Fruit fly (Drosophila melanogaster) whole organism, adult: ENCODE data around the gene GstD4.
A peak's percentile ranks its signal among the peaks of the same experiment; 100 is the strongest.

Experiments
- CG11617 ChIP-seq: fragments of 200-800 bp; sonication (Bioruptor generic); optimal IDR thresholded peaks from 2 replicates; lab custom pipeline; 2017; ENCODE audit warnings: mild to moderate bottlenecking, missing biosample characterization, missing genetic modification reagents, missing genetic modification characterization
- CG12768 ChIP-seq: fragments of 200-800 bp; sonication (Bioruptor generic); optimal IDR thresholded peaks from 2 replicates; lab custom pipeline; 2017; ENCODE audit warnings: missing biosample characterization, missing genetic modification characterization, mild to moderate bottlenecking, moderate library complexity, missing genetic modification reagents
- CG14711 ChIP-seq: fragments of 200-800 bp; sonication (Bioruptor generic); optimal IDR thresholded peaks from 2 replicates; lab custom pipeline; 2018; ENCODE audit warnings: missing biosample characterization, mild to moderate bottlenecking, missing genetic modification characterization, moderate library complexity
- CG1620 ChIP-seq: fragments of 200-800 bp; sonication (Bioruptor generic); optimal IDR thresholded peaks from 2 replicates; lab custom pipeline; 2016; ENCODE audit warnings: missing biosample characterization, missing genetic modification characterization
- CG33017 ChIP-seq: fragments of 200-800 bp; sonication (Bioruptor generic); optimal IDR thresholded peaks from 2 replicates; lab custom pipeline; 2018; ENCODE audit warnings: missing biosample characterization, mild to moderate bottlenecking, missing genetic modification characterization, moderate library complexity
- CG5204 ChIP-seq: fragments of 200-800 bp; sonication (Bioruptor generic); optimal IDR thresholded peaks from 2 replicates; lab custom pipeline; 2016; ENCODE audit warnings: missing biosample characterization, missing genetic modification characterization
- CG7045 ChIP-seq: fragments of 200-800 bp; sonication (Bioruptor generic); optimal IDR thresholded peaks from 2 replicates; lab custom pipeline; 2017; ENCODE audit warnings: missing biosample characterization, mild to moderate bottlenecking, missing genetic modification characterization
- CG7101 ChIP-seq: fragments of 200-800 bp; sonication (Bioruptor generic); optimal IDR thresholded peaks from 2 replicates; lab custom pipeline; 2018; ENCODE audit warnings: missing biosample characterization, mild to moderate bottlenecking, missing genetic modification characterization, moderate library complexity
- Clk ChIP-seq: fragments of 200-800 bp; sonication (Bioruptor generic); optimal IDR thresholded peaks from 2 replicates; lab custom pipeline; 2017; ENCODE audit warnings: missing biosample characterization, missing genetic modification characterization
- Crg-1 ChIP-seq: fragments of 200-800 bp; sonication (Bioruptor generic); optimal IDR thresholded peaks from 2 replicates; lab custom pipeline; 2016; ENCODE audit warnings: missing biosample characterization, missing genetic modification characterization
- Hr96 ChIP-seq: fragments of 200-800 bp; sonication (Bioruptor generic); optimal IDR thresholded peaks from 2 replicates; lab custom pipeline; 2016; ENCODE audit warnings: missing biosample characterization, missing genetic modification characterization
- Mnt ChIP-seq: fragments of 200-800 bp; sonication (Bioruptor generic); optimal IDR thresholded peaks from 2 replicates; lab custom pipeline; 2016; ENCODE audit warnings: missing biosample characterization, mild to moderate bottlenecking, missing genetic modification characterization
- bab1 ChIP-seq: fragments of 200-800 bp; sonication (Bioruptor generic); optimal IDR thresholded peaks from 3 replicates; lab custom pipeline; 2019; ENCODE audit warnings: missing biosample characterization, mild to moderate bottlenecking, missing genetic modification characterization, moderate library complexity
- cic ChIP-seq: fragments of 200-800 bp; sonication (Bioruptor generic); optimal IDR thresholded peaks from 2 replicates; lab custom pipeline; 2017; ENCODE audit warnings: missing biosample characterization, mild to moderate bottlenecking, missing genetic modification characterization, moderate library complexity
- cnc ChIP-seq, 2 experiments: fragments of >200 bp; optimal IDR thresholded peaks; 2 replicates each; lab custom pipeline; 2017
- kay ChIP-seq: fragments of 200-800 bp; sonication (Bioruptor generic); peaks from one replicate; lab custom pipeline; 2016; ENCODE audit warnings: missing biosample characterization, missing genetic modification characterization, borderline replicate concordance
- ovo ChIP-seq: fragments of 200-800 bp; sonication (Bioruptor generic); optimal IDR thresholded peaks from 2 replicates; lab custom pipeline; 2016; ENCODE audit warnings: missing biosample characterization, missing genetic modification characterization
- pad ChIP-seq: fragments of 200-800 bp; sonication (Bioruptor generic); optimal IDR thresholded peaks from 3 replicates; lab custom pipeline; 2017; ENCODE audit warnings: missing biosample characterization, missing genetic modification characterization, mild to moderate bottlenecking, moderate library complexity, missing genetic modification reagents
- tj ChIP-seq: fragments of 200-800 bp; sonication (Bioruptor generic); optimal IDR thresholded peaks from 3 replicates; lab custom pipeline; 2017; ENCODE audit warnings: missing biosample characterization, mild to moderate bottlenecking, missing genetic modification characterization, moderate library complexity
- toe ChIP-seq: fragments of 200-800 bp; sonication (Bioruptor generic); optimal IDR thresholded peaks from 2 replicates; lab custom pipeline; 2016; ENCODE audit warnings: missing biosample characterization, missing genetic modification characterization

The GstD4 gene

dm6 chr3R:12422379-12422975 lies 48.6 kb downstream of the GstD4 start, which contains the start of the genes Scgbeta and CG17202:
Gene Scgbeta (minus strand): TSS chr3R:12422429.
Gene CG17202 (plus strand): TSS chr3R:12422768.
- TF ChIP-seq CG33017 (tag; lab: Kevin White, UChicago) (no peak), pad (GFP tag; lab: Kevin White, UChicago) (no peak), tj (GFP tag; lab: Kevin White, UChicago) (no peak), CG7101 (tag; lab: Kevin White, UChicago) (peak; percentile 18), CG5204 (GFP tag; lab: Kevin White, UChicago) (no peak), ovo (GFP tag; lab: Kevin White, UChicago) (no peak), kay (GFP tag; lab: Kevin White, UChicago) (no peak), CG12768 (GFP tag; lab: Kevin White, UChicago) (peak; percentile 35), Hr96 (GFP tag; lab: Kevin White, UChicago) (no peak), CG7045 (GFP tag; lab: Kevin White, UChicago) (no peak), cnc (optimal IDR thresholded peaks at IDR 0.05; lab: Kevin White, UChicago) (no peak), CG14711 (no peak), Mnt (GFP tag; lab: Kevin White, UChicago) (no peak), bab1 (GFP tag; lab: Kevin White, UChicago) (peak; percentile 10), Clk (GFP tag; lab: Kevin White, UChicago) (no peak), cic (peak; percentile 22), toe (no peak), CG1620 (GFP tag; lab: Kevin White, UChicago) (no peak), Crg-1 (GFP tag; lab: Kevin White, UChicago) (no peak), CG11617 (peak; percentile 13)

- TF ChIP-seq CG1620 (GFP tag; lab: Kevin White, UChicago) (no peak), bab1 (GFP tag; lab: Kevin White, UChicago) (no peak), CG12768 (GFP tag; lab: Kevin White, UChicago) (no peak), Mnt (GFP tag; lab: Kevin White, UChicago) (no peak), CG11617 (no peak), cnc (optimal IDR thresholded peaks at IDR 0.05; lab: Kevin White, UChicago) (no peak), CG5204 (GFP tag; lab: Kevin White, UChicago) (no peak), pad (GFP tag; lab: Kevin White, UChicago) (no peak), kay (GFP tag; lab: Kevin White, UChicago) (no peak), ovo (GFP tag; lab: Kevin White, UChicago) (no peak)
Observed at dm6 chr3R:12423997-12424396, 50.1 kb downstream of the GstD4 start.
